Fruit fly (Drosophila melanogaster) whole organism, pupa: Measurements from ENCODE around the gene Ugt37C2.
A peak's percentile ranks its signal among the peaks of the same experiment; 100 is the strongest.

Experiments used
- CG10348 ChIP-seq: fragments of 200-800 bp; sonication (Bioruptor generic); IDR thresholded peaks from 2 replicates; pipeline ENCODE4 v1.3.6; 2022; ENCODE audit warnings: missing biosample characterization, missing genetic modification characterization
- CG12605 ChIP-seq: fragments of 200-800 bp; sonication (Bioruptor generic); IDR thresholded peaks from 2 replicates; pipeline ENCODE4 v1.3.6; 2022; ENCODE audit warnings: missing biosample characterization, missing genetic modification characterization
- CG13204 ChIP-seq: fragments of 200-800 bp; sonication (Bioruptor generic); optimal IDR thresholded peaks from 2 replicates; lab custom pipeline; 2018; ENCODE audit warnings: missing biosample characterization, mild to moderate bottlenecking, missing genetic modification characterization, moderate library complexity
- CG14655 ChIP-seq: fragments of 200-800 bp; sonication (Bioruptor generic); optimal IDR thresholded peaks from 3 replicates; lab custom pipeline; 2017; ENCODE audit warnings: mild to moderate bottlenecking, missing biosample characterization, missing genetic modification reagents, missing genetic modification characterization
- CG15710 ChIP-seq: fragments of 200-800 bp; sonication (Bioruptor generic); optimal IDR thresholded peaks from 2 replicates; lab custom pipeline; 2018; ENCODE audit warnings: missing biosample characterization, mild to moderate bottlenecking, missing genetic modification characterization, moderate library complexity
- CG17806 ChIP-seq: fragments of 200-800 bp; sonication (Bioruptor generic); optimal IDR thresholded peaks from 2 replicates; lab custom pipeline; 2018; ENCODE audit warnings: missing biosample characterization, mild to moderate bottlenecking, missing genetic modification characterization, moderate library complexity
- CG32121 ChIP-seq: fragments of 200-800 bp; sonication (Bioruptor generic); IDR thresholded peaks from 2 replicates; pipeline ENCODE4 v1.3.6; 2022; ENCODE audit warnings: missing biosample characterization, missing genetic modification characterization
- CG34367 ChIP-seq: fragments of 200-800 bp; sonication (Bioruptor generic); optimal IDR thresholded peaks from 2 replicates; lab custom pipeline; 2018; ENCODE audit warnings: missing biosample characterization, mild to moderate bottlenecking, missing genetic modification characterization
- CG4496 ChIP-seq: fragments of 200-800 bp; sonication (Bioruptor generic); IDR thresholded peaks from 3 replicates; pipeline ENCODE4 v1.3.6; 2022; ENCODE audit warnings: missing biosample characterization, missing genetic modification characterization
- CG8159 ChIP-seq: fragments of 200-800 bp; sonication (Bioruptor generic); optimal IDR thresholded peaks from 3 replicates; lab custom pipeline; 2018; ENCODE audit warnings: missing biosample characterization, mild to moderate bottlenecking, missing genetic modification characterization, moderate library complexity
- CG8301 ChIP-seq: fragments of 200-800 bp; sonication (Bioruptor generic); optimal IDR thresholded peaks from 2 replicates; lab custom pipeline; 2018; ENCODE audit warnings: missing biosample characterization, mild to moderate bottlenecking, missing genetic modification characterization
- CG9948 ChIP-seq: fragments of 200-800 bp; sonication (Bioruptor generic); optimal IDR thresholded peaks from 2 replicates; lab custom pipeline; 2018; ENCODE audit warnings: missing biosample characterization, mild to moderate bottlenecking, missing genetic modification characterization, moderate library complexity
- D1 ChIP-seq: fragments of 200-800 bp; sonication (Bioruptor generic); optimal IDR thresholded peaks from 2 replicates; lab custom pipeline; 2018; ENCODE audit warnings: missing biosample characterization, mild to moderate bottlenecking, missing genetic modification characterization, moderate library complexity
- EcR ChIP-seq: fragments of 200-800 bp; sonication (Bioruptor generic); optimal IDR thresholded peaks from 3 replicates; lab custom pipeline; 2019; ENCODE audit warnings: missing biosample characterization, missing genetic modification characterization, mild to moderate bottlenecking, moderate library complexity, missing genetic modification reagents
- Ets98B ChIP-seq: fragments of 200-800 bp; sonication (Bioruptor generic); IDR thresholded peaks from 2 replicates; pipeline ENCODE4 v1.3.6; 2022; ENCODE audit warnings: missing biosample characterization, missing genetic modification characterization
- Pif1A ChIP-seq: fragments of 200-800 bp; sonication (Bioruptor generic); optimal IDR thresholded peaks from 3 replicates; lab custom pipeline; 2016; ENCODE audit warnings: missing biosample characterization, missing genetic modification characterization
- Pif1B ChIP-seq: fragments of 200-800 bp; sonication (Bioruptor generic); optimal IDR thresholded peaks from 3 replicates; lab custom pipeline; 2016; ENCODE audit warnings: missing biosample characterization, missing genetic modification characterization
- Snoo ChIP-seq: fragments of 200-800 bp; sonication (Bioruptor generic); optimal IDR thresholded peaks from 3 replicates; lab custom pipeline; 2017; ENCODE audit warnings: missing biosample characterization, mild to moderate bottlenecking, missing genetic modification characterization, inconsistent platforms
- fd96Ca ChIP-seq: fragments of 200-800 bp; sonication (Bioruptor generic); IDR thresholded peaks from 3 replicates; pipeline ENCODE4 v1.3.6; 2022; ENCODE audit warnings: missing biosample characterization, missing genetic modification characterization
- gl ChIP-seq: fragments of 200-800 bp; sonication (Bioruptor generic); optimal IDR thresholded peaks from 2 replicates; lab custom pipeline; 2018; ENCODE audit warnings: missing biosample characterization, mild to moderate bottlenecking, missing genetic modification characterization
- rn ChIP-seq: fragments of 200-800 bp; sonication (Bioruptor generic); IDR thresholded peaks from 2 replicates; pipeline ENCODE4 v1.3.6; 2022; ENCODE audit warnings: missing biosample characterization, missing genetic modification characterization

Gene Ugt37C2

DNA sequence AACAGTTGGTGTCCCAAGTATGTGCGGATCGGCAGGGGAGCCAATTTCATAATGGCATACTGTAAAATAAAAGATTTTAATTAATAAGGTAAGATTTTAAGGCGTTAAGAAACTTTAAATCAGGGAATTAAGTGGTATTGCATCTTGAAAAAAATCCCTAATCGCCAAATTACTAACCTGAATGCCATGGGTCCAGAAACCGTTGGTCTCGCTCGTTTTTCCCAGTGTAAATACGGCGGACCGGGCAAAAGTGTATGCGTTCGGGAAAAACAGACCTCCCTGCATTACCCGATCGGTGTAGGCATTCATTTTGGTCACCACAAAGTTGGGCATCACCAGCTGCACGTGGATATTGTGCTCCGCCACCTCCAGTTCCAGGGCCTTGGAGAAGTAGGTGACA lies 49.3 kb downstream of the Ugt37C2 start:
- no peak for TF ChIP-seq rn
- TF ChIP-seq CG9948 (tag; lab: Kevin White, UChicago): peak; percentile 7
- TF ChIP-seq Ets98B (GFP tag; lab: Robert Waterston, UW): 0 out of 2 replicates have a peak, but pooled peaks have one; percentile 7
- no peak for TF ChIP-seq CG17806
- TF ChIP-seq CG12605 (GFP tag; lab: Robert Waterston, UW): no peak
- peak; percentile 41; the same call in 1 of the 3 replicates for TF ChIP-seq CG4496 (GFP tag; lab: Robert Waterston, UW)
- TF ChIP-seq CG32121: peak; percentile 46
- peak; percentile 28 for TF ChIP-seq CG8301 (tag; lab: Kevin White, UChicago)
- TF ChIP-seq CG10348 (GFP tag; lab: Robert Waterston, UW): no peak
- TF ChIP-seq Pif1A (GFP tag; lab: Kevin White, UChicago): no peak
- TF ChIP-seq CG14655 (GFP tag; lab: Kevin White, UChicago): peak; percentile 24
- no peak for TF ChIP-seq CG34367 (tag; lab: Kevin White, UChicago)
- TF ChIP-seq gl (tag; lab: Kevin White, UChicago): no peak
- TF ChIP-seq Pif1B: no peak
- no peak for TF ChIP-seq CG15710 (tag; lab: Kevin White, UChicago)
- no peak for TF ChIP-seq EcR (GFP tag; lab: Kevin White, UChicago)
- TF ChIP-seq Snoo (tag; lab: Kevin White, UChicago): peak; percentile 40
- TF ChIP-seq CG8159 (tag; lab: Kevin White, UChicago): no peak
- no peak for TF ChIP-seq CG13204 (GFP tag; lab: Kevin White, UChicago)
- no peak; the same call in 2 of the 3 replicates for TF ChIP-seq fd96Ca
- TF ChIP-seq D1: no peak

- TF ChIP-seq fd96Ca (no peak), D1 (no peak), Snoo (tag; lab: Kevin White, UChicago) (no peak), CG9948 (tag; lab: Kevin White, UChicago) (no peak), rn (no peak), CG10348 (GFP tag; lab: Robert Waterston, UW) (no peak), CG15710 (tag; lab: Kevin White, UChicago) (no peak), CG32121 (no peak), CG13204 (GFP tag; lab: Kevin White, UChicago) (no peak), Pif1A (GFP tag; lab: Kevin White, UChicago) (no peak), CG8301 (tag; lab: Kevin White, UChicago) (no peak), Ets98B (GFP tag; lab: Robert Waterston, UW) (no peak), CG34367 (tag; lab: Kevin White, UChicago) (no peak), CG4496 (GFP tag; lab: Robert Waterston, UW) (no peak), Pif1B (no peak)
These were observed 51.2 kb downstream of the Ugt37C2 start for dm6 chr2L:16845179-16845578.
